Worm (Caenorhabditis elegans): Measurements from ENCODE around the gene F22B3.10.

Gene F22B3.10

ce11 chrIV:11394243-11394642 lies 20.6 kb downstream of the F22B3.10 start, which contains the start of gene tag-89:
Gene tag-89 (plus strand): TSS chrIV:11394543.
- TF ChIP-seq flt-1 (GFP tag; IDR thresholded peaks at IDR 0.05) (no peak), T22C8.4 (GFP tag; IDR thresholded peaks at IDR 0.05) (no peak), ref-1 (GFP tag; conservative IDR thresholded peaks at IDR 0.05) (no peak), ztf-29 (GFP tag; IDR thresholded peaks at IDR 0.05) (no peak), cog-1 (tag; optimal IDR thresholded peaks at IDR 0.05) (no peak), tab-1 (GFP tag; IDR thresholded peaks at IDR 0.05) (no peak), ztf-23 (GFP tag; IDR thresholded peaks at IDR 0.05) (no peak), klf-2 (GFP tag; conservative IDR thresholded peaks at IDR 0.05) (no peak), med-1 (GFP tag; optimal IDR thresholded peaks at IDR 0.05; ENCODE audit: insufficient read depth) (no peak)

ce11 chrIV:11388684-11389083 lies 26.1 kb downstream of the F22B3.10 start:
- TF ChIP-seq med-1 (GFP tag; optimal IDR thresholded peaks at IDR 0.05; ENCODE audit: insufficient read depth): no peak
- TF ChIP-seq klf-2 (GFP tag; conservative IDR thresholded peaks at IDR 0.05): no peak
- no peak for TF ChIP-seq tab-1 (GFP tag; IDR thresholded peaks at IDR 0.05)
- no peak for TF ChIP-seq cog-1 (tag; optimal IDR thresholded peaks at IDR 0.05)
- no peak for TF ChIP-seq T22C8.4 (GFP tag; IDR thresholded peaks at IDR 0.05)
- no peak for TF ChIP-seq ztf-23 (GFP tag; IDR thresholded peaks at IDR 0.05)
- no peak for TF ChIP-seq ref-1 (GFP tag; conservative IDR thresholded peaks at IDR 0.05)

- no peak for TF ChIP-seq ztf-23 (GFP tag; IDR thresholded peaks at IDR 0.05)
- TF ChIP-seq klf-2 (GFP tag; conservative IDR thresholded peaks at IDR 0.05): no peak
- TF ChIP-seq ref-1 (GFP tag; conservative IDR thresholded peaks at IDR 0.05): no peak
- no peak for TF ChIP-seq cog-1 (tag; optimal IDR thresholded peaks at IDR 0.05)
- TF ChIP-seq T22C8.4 (GFP tag; IDR thresholded peaks at IDR 0.05): no peak
- no peak for TF ChIP-seq flt-1 (GFP tag; IDR thresholded peaks at IDR 0.05)
- no peak for TF ChIP-seq ztf-29 (GFP tag; IDR thresholded peaks at IDR 0.05)
- TF ChIP-seq tab-1 (GFP tag; IDR thresholded peaks at IDR 0.05): no peak
- no peak for TF ChIP-seq med-1 (GFP tag; optimal IDR thresholded peaks at IDR 0.05; ENCODE audit: insufficient read depth)
Observed at ce11 chrIV:11379254-11379653, 35.6 kb downstream of the F22B3.10 start, which contains the start of gene fbxb-76. Gene fbxb-76 (minus strand): TSS chrIV:11379354.

ce11 chrIV:11377439-11377838 lies 37.4 kb downstream of the F22B3.10 start:
- TF ChIP-seq ref-1 (GFP tag; conservative IDR thresholded peaks at IDR 0.05) (no peak), flt-1 (GFP tag; IDR thresholded peaks at IDR 0.05) (no peak), T22C8.4 (GFP tag; IDR thresholded peaks at IDR 0.05) (no peak), cog-1 (tag; optimal IDR thresholded peaks at IDR 0.05) (no peak), ztf-29 (GFP tag; IDR thresholded peaks at IDR 0.05) (no peak), med-1 (GFP tag; optimal IDR thresholded peaks at IDR 0.05; ENCODE audit: insufficient read depth) (no peak), tab-1 (GFP tag; IDR thresholded peaks at IDR 0.05) (no peak), klf-2 (GFP tag; conservative IDR thresholded peaks at IDR 0.05) (no peak), ztf-23 (GFP tag; IDR thresholded peaks at IDR 0.05) (no peak)

ce11 chrIV:11375713-11376112 lies 39.1 kb downstream of the F22B3.10 start:
- TF ChIP-seq ztf-23 (GFP tag; IDR thresholded peaks at IDR 0.05): no peak

ce11 chrIV:11372366-11372997 lies 42.3 kb downstream of the F22B3.10 start, which contains the start of gene cbd-1:
Gene cbd-1 (plus strand): TSS chrIV:11372991.
- TF ChIP-seq ref-1 (GFP tag; conservative IDR thresholded peaks at IDR 0.05) (no peak), ztf-29 (GFP tag; IDR thresholded peaks at IDR 0.05) (no peak), tab-1 (GFP tag; IDR thresholded peaks at IDR 0.05) (no peak), flt-1 (GFP tag; IDR thresholded peaks at IDR 0.05) (no peak), klf-2 (GFP tag; conservative IDR thresholded peaks at IDR 0.05) (no peak), cog-1 (tag; optimal IDR thresholded peaks at IDR 0.05) (no peak), T22C8.4 (GFP tag; IDR thresholded peaks at IDR 0.05) (no peak), ztf-23 (GFP tag; IDR thresholded peaks at IDR 0.05) (no peak), med-1 (GFP tag; optimal IDR thresholded peaks at IDR 0.05; ENCODE audit: insufficient read depth) (no peak)

- no peak for TF ChIP-seq ztf-29 (GFP tag; IDR thresholded peaks at IDR 0.05)
- no peak for TF ChIP-seq T22C8.4 (GFP tag; IDR thresholded peaks at IDR 0.05)
- TF ChIP-seq tab-1 (GFP tag; IDR thresholded peaks at IDR 0.05): no peak
- no peak for TF ChIP-seq ztf-23 (GFP tag; IDR thresholded peaks at IDR 0.05)
- no peak for TF ChIP-seq flt-1 (GFP tag; IDR thresholded peaks at IDR 0.05)
- no peak for TF ChIP-seq med-1 (GFP tag; optimal IDR thresholded peaks at IDR 0.05; ENCODE audit: insufficient read depth)
- no peak for TF ChIP-seq ref-1 (GFP tag; conservative IDR thresholded peaks at IDR 0.05)
- TF ChIP-seq klf-2 (GFP tag; conservative IDR thresholded peaks at IDR 0.05): no peak
- TF ChIP-seq cog-1 (tag; optimal IDR thresholded peaks at IDR 0.05): no peak
Observed at ce11 chrIV:11371645-11372044, 43.2 kb downstream of the F22B3.10 start, which contains the start of gene sec-31. Gene sec-31 (minus strand): TSS chrIV:11371792.

- TF ChIP-seq ztf-23 (GFP tag; IDR thresholded peaks at IDR 0.05) (no peak), ztf-29 (GFP tag; IDR thresholded peaks at IDR 0.05) (peak; percentile 57; the same call in 1 of the 2 replicates)
Observed at ce11 chrIV:11363806-11364562, 50.8 kb downstream of the F22B3.10 start.

Data from whole organism, midembryonic.